Worm (Caenorhabditis elegans) whole organism, L4/young adult: ENCODE results near the gene K08F11.1.

Experiments used
- dao-5 ChIP-seq: sonication (generic microtip); optimal IDR thresholded peaks from 2 replicates; lab custom pipeline; 2016; ENCODE audit warnings: missing genotype, missing genetic modification characterization, moderate library complexity, missing compliant biosample characterization
- him-1 ChIP-seq: sonication (generic microtip); optimal IDR thresholded peaks from 2 replicates; lab custom pipeline; 2016; ENCODE audit warnings: missing genotype, missing genetic modification reagents, missing genetic modification characterization, missing compliant biosample characterization

DNA sequence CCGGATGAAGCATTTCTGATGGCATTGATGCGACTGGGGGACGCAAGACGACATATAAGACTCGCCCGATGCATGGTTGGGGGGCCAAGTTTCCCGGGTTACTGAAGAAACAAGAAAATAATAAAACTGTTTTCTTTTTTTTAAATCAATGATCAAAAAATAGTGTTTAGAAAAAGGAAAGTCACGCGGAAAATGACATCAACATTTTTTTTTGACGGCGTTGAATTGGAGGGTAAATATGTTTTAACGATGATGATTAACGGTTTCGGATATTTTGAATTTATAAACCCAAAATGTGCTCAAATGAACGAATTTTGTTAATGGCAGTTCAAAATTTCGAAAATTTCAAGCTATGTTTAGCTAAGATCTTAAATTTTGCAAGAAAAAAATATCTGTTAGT is 20.8 kb upstream of the K08F11.1 start, which contains the start of gene ogdh-1:
- TF ChIP-seq him-1 (tag; lab: Kevin White, UChicago) (no peak), dao-5 (tag; lab: Kevin White, UChicago) (no peak)
